Fruit fly (Drosophila melanogaster) Kc167 (cell line): ENCODE measurements around the gene Ac76E.

Source experiments
- Myc ChIP-seq: fragments of >200 bp; optimal IDR thresholded peaks from 2 replicates; lab custom pipeline; 2017; ENCODE audit warnings: missing external identifiers
- Sin3A ChIP-seq: fragments of >200 bp; optimal IDR thresholded peaks from 2 replicates; lab custom pipeline; 2018; ENCODE audit warnings: missing external identifiers
- h ChIP-seq: fragments of >200 bp; optimal IDR thresholded peaks from 3 replicates; lab custom pipeline; 2018; ENCODE audit warnings: missing external identifiers
- insv ChIP-seq: fragments of >200 bp; optimal IDR thresholded peaks from 3 replicates; lab custom pipeline; 2018; ENCODE audit warnings: missing external identifiers
- psq ChIP-seq: fragments of >200 bp; optimal IDR thresholded peaks from 2 replicates; lab custom pipeline; 2017; ENCODE audit warnings: missing external identifiers
- ttk ChIP-seq: sonication (Bioruptor generic); optimal IDR thresholded peaks from 2 replicates; lab custom pipeline; 2017; ENCODE audit warnings: missing external identifiers

Gene Ac76E

dm6 chr3L:19945469-19945868 lies 6.4 kb downstream of the Ac76E start:
- TF ChIP-seq h (lab: Kevin White, UChicago) (no peak), psq (lab: Kevin White, UChicago) (no peak), Sin3A (lab: Kevin White, UChicago) (no peak), Myc (lab: Kevin White, UChicago) (no peak), ttk (no peak), insv (lab: Kevin White, UChicago) (no peak)

- TF ChIP-seq insv (lab: Kevin White, UChicago) (no peak), Sin3A (lab: Kevin White, UChicago) (no peak), h (lab: Kevin White, UChicago) (no peak), ttk (no peak), Myc (lab: Kevin White, UChicago) (no peak), psq (lab: Kevin White, UChicago) (no peak)
Measured at dm6 chr3L:19951035-19951434, 11.9 kb downstream of the Ac76E start, which contains the start of gene CG32219. Gene CG32219 (minus strand): TSS chr3L:19951135.

- TF ChIP-seq h (lab: Kevin White, UChicago), result no peak
- TF ChIP-seq ttk, result no peak
- no peak for TF ChIP-seq Myc (lab: Kevin White, UChicago)
- no peak for TF ChIP-seq psq (lab: Kevin White, UChicago)
- no peak for TF ChIP-seq insv (lab: Kevin White, UChicago)
- TF ChIP-seq Sin3A (lab: Kevin White, UChicago), result no peak
Measured at dm6 chr3L:19951868-19952267, 12.8 kb downstream of the Ac76E start, which contains the start of gene CG34258. Gene CG34258 (minus strand): TSS chr3L:19951968.

- no peak for TF ChIP-seq insv (lab: Kevin White, UChicago)
- TF ChIP-seq ttk, result no peak
Measured at dm6 chr3L:19952690-19953089, 13.6 kb downstream of the Ac76E start, which contains the start of gene CG33710. Gene CG33710 (minus strand): TSS chr3L:19952790.

- TF ChIP-seq psq (lab: Kevin White, UChicago) (no peak), Myc (lab: Kevin White, UChicago) (no peak), h (lab: Kevin White, UChicago) (no peak), ttk (no peak), insv (lab: Kevin White, UChicago) (no peak), Sin3A (lab: Kevin White, UChicago) (no peak)
Measured at dm6 chr3L:19953612-19954011, 14.5 kb downstream of the Ac76E start, which contains the start of gene CG42655. Gene CG42655 (minus strand): TSS chr3L:19953712.

dm6 chr3L:19954426-19954825 lies 15.3 kb downstream of the Ac76E start, which contains the start of gene CG42654:
Gene CG42654 (minus strand): TSS chr3L:19954526.
- TF ChIP-seq insv (lab: Kevin White, UChicago), result no peak
- no peak for TF ChIP-seq ttk
- TF ChIP-seq Sin3A (lab: Kevin White, UChicago), result no peak
- TF ChIP-seq psq (lab: Kevin White, UChicago), result no peak
- no peak for TF ChIP-seq Myc (lab: Kevin White, UChicago)
- no peak for TF ChIP-seq h (lab: Kevin White, UChicago)

- TF ChIP-seq psq (lab: Kevin White, UChicago), result no peak
- TF ChIP-seq Myc (lab: Kevin White, UChicago), result no peak
- no peak for TF ChIP-seq insv (lab: Kevin White, UChicago)
- TF ChIP-seq h (lab: Kevin White, UChicago), result no peak
- no peak for TF ChIP-seq ttk
- TF ChIP-seq Sin3A (lab: Kevin White, UChicago), result no peak
Measured at dm6 chr3L:19955699-19956098, 16.6 kb downstream of the Ac76E start, which contains the start of gene CG42263. Gene CG42263 (minus strand): TSS chr3L:19955799.

dm6 chr3L:19961805-19962204 lies 22.7 kb downstream of the Ac76E start:
- TF ChIP-seq insv (lab: Kevin White, UChicago) (no peak), psq (lab: Kevin White, UChicago) (no peak), ttk (no peak), h (lab: Kevin White, UChicago) (no peak), Myc (lab: Kevin White, UChicago) (no peak), Sin3A (lab: Kevin White, UChicago) (no peak)

dm6 chr3L:19968725-19969598 lies 29.9 kb downstream of the Ac76E start:
- TF ChIP-seq h (lab: Kevin White, UChicago), result no peak
- TF ChIP-seq ttk, result no peak
- TF ChIP-seq Myc (lab: Kevin White, UChicago), result no peak
- TF ChIP-seq psq (lab: Kevin White, UChicago), result no peak
- TF ChIP-seq Sin3A (lab: Kevin White, UChicago), result no peak
- TF ChIP-seq insv (lab: Kevin White, UChicago), result no peak

dm6 chr3L:19978088-19978487 lies 39.0 kb downstream of the Ac76E start:
- TF ChIP-seq Sin3A (lab: Kevin White, UChicago) (no peak), ttk (no peak), insv (lab: Kevin White, UChicago) (no peak), h (lab: Kevin White, UChicago) (no peak), Myc (lab: Kevin White, UChicago) (no peak), psq (lab: Kevin White, UChicago) (no peak)

dm6 chr3L:19979592-19979991 lies 40.5 kb downstream of the Ac76E start, which contains the start of gene CG14182:
Gene CG14182 (minus strand): TSS chr3L:19979812.
- TF ChIP-seq ttk (no peak), Sin3A (lab: Kevin White, UChicago) (no peak), insv (lab: Kevin White, UChicago) (no peak), Myc (lab: Kevin White, UChicago) (no peak), h (lab: Kevin White, UChicago) (no peak), psq (lab: Kevin White, UChicago) (no peak)
